3 fruit fly cellular contexts compared by ENCODE assay signal in genomic region chr3L:19561745-19562144, dm6.
A peak's percentile ranks its signal among the peaks of the same experiment; 100 is the strongest.
TF ChIP-seq lines count a peak whose summit lies in the region.

No protein-coding gene starts in this region.

TF ChIP-seq in whole organism, embryonic, 481 proteins besides CTCF, POLR2A, EP300 and RAD21 (continued from another document and continues in another):
- TF ChIP-seq Ada2b (GFP tag; IDR thresholded peaks at IDR 0.05; lab: Robert Waterston, UW) (0 out of 2 replicates have a peak, but pooled peaks have one; percentile 14), CG32532 (GFP tag; IDR thresholded peaks at IDR 0.05; lab: Robert Waterston, UW) (0 out of 2 replicates have a peak, but pooled peaks have one; percentile 28), Bteb2 (GFP tag; optimal IDR thresholded peaks at IDR 0.05; lab: Kevin White, UChicago) (peak; percentile 21), mam (GFP tag; optimal IDR thresholded peaks at IDR 0.05; lab: Kevin White, UChicago) (peak; percentile 32), so (GFP tag; IDR thresholded peaks at IDR 0.05; lab: Robert Waterston, UW) (no peak), Xbp1 (GFP tag; optimal IDR thresholded peaks at IDR 0.05; lab: Kevin White, UChicago) (no peak), phol (tag; optimal IDR thresholded peaks at IDR 0.05; lab: Kevin White, UChicago) (peak; percentile 19), grau (tag; optimal IDR thresholded peaks at IDR 0.05; lab: Kevin White, UChicago) (peak; percentile 61), CG8924 (tag; optimal IDR thresholded peaks at IDR 0.05; lab: Kevin White, UChicago) (peak; percentile 1), Rfx (GFP tag; IDR thresholded peaks at IDR 0.05; lab: Robert Waterston, UW) (0 out of 2 replicates have a peak, but pooled peaks have one; percentile 24), D19B (GFP tag; optimal IDR thresholded peaks at IDR 0.05; lab: Kevin White, UChicago) (peak; percentile 16), CG11247 (GFP tag; IDR thresholded peaks at IDR 0.05; lab: Robert Waterston, UW) (no peak), cwo (GFP tag; optimal IDR thresholded peaks at IDR 0.05; lab: Kevin White, UChicago) (peak; percentile 25), NK7.1 (GFP tag; optimal IDR thresholded peaks at IDR 0.05; lab: Kevin White, UChicago) (no peak), Hmx (GFP tag; optimal IDR thresholded peaks at IDR 0.05; lab: Kevin White, UChicago) (peak; percentile 51), CG7786 (GFP tag; optimal IDR thresholded peaks at IDR 0.05; lab: Kevin White, UChicago) (peak; percentile 0), Six4 (GFP tag; optimal IDR thresholded peaks at IDR 0.05; lab: Kevin White, UChicago) (no peak), CG11504 (tag; optimal IDR thresholded peaks at IDR 0.05; lab: Kevin White, UChicago) (peak; percentile 60), CG10147 (GFP tag; optimal IDR thresholded peaks at IDR 0.05; lab: Kevin White, UChicago) (peak; percentile 63), CG3995 (GFP tag; optimal IDR thresholded peaks at IDR 0.05; lab: Kevin White, UChicago) (peak; percentile 22), slbo (GFP tag; IDR thresholded peaks at IDR 0.05; lab: Robert Waterston, UW) (peak; percentile 23), CG33557 (GFP tag; optimal IDR thresholded peaks at IDR 0.05; lab: Kevin White, UChicago) (no peak), ind (GFP tag; optimal IDR thresholded peaks at IDR 0.05; lab: Kevin White, UChicago) (no peak), maf-S (GFP tag; optimal IDR thresholded peaks at IDR 0.05; lab: Kevin White, UChicago) (no peak), CG15269 (tag; optimal IDR thresholded peaks at IDR 0.05; lab: Kevin White, UChicago) (peak; percentile 25), al (GFP tag; IDR thresholded peaks at IDR 0.05; lab: Robert Waterston, UW) (peak; percentile 45), Hmr (GFP tag; optimal IDR thresholded peaks at IDR 0.05; lab: Kevin White, UChicago) (peak; percentile 53), TFAM (GFP tag; optimal IDR thresholded peaks at IDR 0.05; lab: Kevin White, UChicago) (no peak), pan (optimal IDR thresholded peaks at IDR 0.05; lab: Kevin White, UChicago) (no peak), pan (GFP tag; optimal IDR thresholded peaks at IDR 0.05 in 1 of 2, IDR thresholded peaks at IDR 0.05 in 1 of 2) (peak in 1 of 2 experiments; percentile 36), CG30403 (GFP tag; optimal IDR thresholded peaks at IDR 0.05; lab: Kevin White, UChicago) (peak; percentile 66), CG10979 (tag; optimal IDR thresholded peaks at IDR 0.05; lab: Kevin White, UChicago) (peak; percentile 6), exex (tag; optimal IDR thresholded peaks at IDR 0.05; lab: Kevin White, UChicago) (peak; percentile 9), lilli (GFP tag; optimal IDR thresholded peaks at IDR 0.05; lab: Kevin White, UChicago) (peak; percentile 52), CG11560 (tag; IDR thresholded peaks at IDR 0.05; lab: Robert Waterston, UW) (no peak), ssp (GFP tag; IDR thresholded peaks at IDR 0.05; lab: Robert Waterston, UW) (no peak), Usf (GFP tag; optimal IDR thresholded peaks at IDR 0.05; lab: Kevin White, UChicago) (peak; percentile 22), Sox102F (GFP tag; optimal IDR thresholded peaks at IDR 0.05; lab: Kevin White, UChicago) (peak; percentile 38), Dip3 (GFP tag; optimal IDR thresholded peaks at IDR 0.05; lab: Kevin White, UChicago) (peak; percentile 32), BtbVII (GFP tag; optimal IDR thresholded peaks at IDR 0.05; lab: Kevin White, UChicago) (peak; percentile 10), CG12391 (tag; optimal IDR thresholded peaks at IDR 0.05; lab: Kevin White, UChicago) (peak; percentile 22), scrt (GFP tag; optimal IDR thresholded peaks at IDR 0.05; lab: Kevin White, UChicago) (peak; percentile 33), CG2678 (tag; optimal IDR thresholded peaks at IDR 0.05; lab: Kevin White, UChicago) (peak; percentile 74), sqz (GFP tag; optimal IDR thresholded peaks at IDR 0.05; lab: Kevin White, UChicago) (peak; percentile 6)

TF ChIP-seq in whole organism, prepupa, 60 proteins besides CTCF, POLR2A, EP300 and RAD21 (continued from another document):
- TF ChIP-seq svp (GFP tag; lab: Kevin White, UChicago): peak; percentile 93
- peak; percentile 95 for TF ChIP-seq CG8119 (GFP tag; IDR thresholded peaks at IDR 0.05; lab: Robert Waterston, UW)
- TF ChIP-seq cyc (GFP tag; optimal IDR thresholded peaks at IDR 0.05; lab: Kevin White, UChicago): peak; percentile 42
- no peak for TF ChIP-seq fkh (GFP tag; optimal IDR thresholded peaks at IDR 0.05; lab: Kevin White, UChicago)
- TF ChIP-seq CG8319 (GFP tag; optimal IDR thresholded peaks at IDR 0.05; lab: Kevin White, UChicago): peak; percentile 67
- no peak for TF ChIP-seq Hr38 (GFP tag; optimal IDR thresholded peaks at IDR 0.05; lab: Kevin White, UChicago)
- TF ChIP-seq CG8632 (GFP tag; optimal IDR thresholded peaks at IDR 0.05; lab: Kevin White, UChicago): peak; percentile 87
- peak; percentile 81 for TF ChIP-seq lz (GFP tag; optimal IDR thresholded peaks at IDR 0.05; lab: Kevin White, UChicago)
- TF ChIP-seq fd85E (GFP tag; optimal IDR thresholded peaks at IDR 0.05; lab: Kevin White, UChicago): peak; percentile 55
- peak; percentile 64 for TF ChIP-seq Sox14 (GFP tag; optimal IDR thresholded peaks at IDR 0.05; lab: Kevin White, UChicago)
- peak; percentile 93 for TF ChIP-seq CG15336 (GFP tag; IDR thresholded peaks at IDR 0.05; lab: Robert Waterston, UW)
- TF ChIP-seq CG32006 (GFP tag; optimal IDR thresholded peaks at IDR 0.05; lab: Kevin White, UChicago): peak; percentile 86
- TF ChIP-seq dsx (GFP tag; optimal IDR thresholded peaks at IDR 0.05; lab: Kevin White, UChicago; ENCODE audit: poor library complexity, severe bottlenecking): peak; percentile 46
- TF ChIP-seq Hr4 (GFP tag; optimal IDR thresholded peaks at IDR 0.05; lab: Kevin White, UChicago): peak; percentile 88
- TF ChIP-seq esn (GFP tag; optimal IDR thresholded peaks at IDR 0.05; lab: Kevin White, UChicago): peak; percentile 90
- TF ChIP-seq CG31627 (GFP tag; optimal IDR thresholded peaks at IDR 0.05; lab: Kevin White, UChicago): peak; percentile 74
- peak; percentile 30 for TF ChIP-seq CG11902 (GFP tag; optimal IDR thresholded peaks at IDR 0.05; lab: Kevin White, UChicago)
- peak; percentile 8 for TF ChIP-seq Blimp-1 (GFP tag; optimal IDR thresholded peaks at IDR 0.05; lab: Kevin White, UChicago)
- TF ChIP-seq CG3032 (tag; optimal IDR thresholded peaks at IDR 0.05; lab: Kevin White, UChicago): peak; percentile 60
- peak; percentile 61 for TF ChIP-seq CG11294 (GFP tag; IDR thresholded peaks at IDR 0.05; lab: Robert Waterston, UW)
- peak; percentile 16 for TF ChIP-seq dac (GFP tag; optimal IDR thresholded peaks at IDR 0.05; lab: Kevin White, UChicago)
- TF ChIP-seq CG6276 (GFP tag; optimal IDR thresholded peaks at IDR 0.05; lab: Kevin White, UChicago): peak; percentile 94
- TF ChIP-seq CG10669 (GFP tag; optimal IDR thresholded peaks at IDR 0.05; lab: Kevin White, UChicago): peak; percentile 55
- peak; percentile 87 for TF ChIP-seq Eip75B (GFP tag; optimal IDR thresholded peaks at IDR 0.05; lab: Kevin White, UChicago)
- no peak for TF ChIP-seq CG9139 (GFP tag; optimal IDR thresholded peaks at IDR 0.05; lab: Kevin White, UChicago)
- TF ChIP-seq fd59A (GFP tag; optimal IDR thresholded peaks at IDR 0.05; lab: Kevin White, UChicago): peak; percentile 36
- peak; percentile 84 for TF ChIP-seq achi (GFP tag; optimal IDR thresholded peaks at IDR 0.05; lab: Kevin White, UChicago)
- TF ChIP-seq Smox (GFP tag; optimal IDR thresholded peaks at IDR 0.05; lab: Kevin White, UChicago): peak; percentile 85
- peak; percentile 86 for TF ChIP-seq pdm3 (GFP tag; optimal IDR thresholded peaks at IDR 0.05; lab: Kevin White, UChicago)
- TF ChIP-seq CG3919 (GFP tag; optimal IDR thresholded peaks at IDR 0.05; lab: Kevin White, UChicago): peak; percentile 77
- peak; percentile 88 for TF ChIP-seq net (GFP tag; optimal IDR thresholded peaks at IDR 0.05; lab: Kevin White, UChicago)
- peak; percentile 73 for TF ChIP-seq CG7368 (GFP tag; optimal IDR thresholded peaks at IDR 0.05; lab: Kevin White, UChicago)
- TF ChIP-seq ss (GFP tag; optimal IDR thresholded peaks at IDR 0.05; lab: Kevin White, UChicago): no peak
- TF ChIP-seq Gug (GFP tag; IDR thresholded peaks at IDR 0.05; lab: Robert Waterston, UW): peak; percentile 56
- no peak for TF ChIP-seq CG6854 (GFP tag; optimal IDR thresholded peaks at IDR 0.05; lab: Kevin White, UChicago)
- TF ChIP-seq CG10631 (GFP tag; optimal IDR thresholded peaks at IDR 0.05; lab: Kevin White, UChicago): peak; percentile 70
- TF ChIP-seq Ets21C (GFP tag; optimal IDR thresholded peaks at IDR 0.05; lab: Kevin White, UChicago): peak; percentile 69
TF ChIP-seq in whole organism, prepupa: peak in this region for 53.

TF ChIP-seq in whole organism, wandering third instar larva, 38 proteins besides CTCF, POLR2A, EP300 and RAD21 (continued from another document):
- TF ChIP-seq CG9705 (GFP tag; optimal IDR thresholded peaks at IDR 0.05; lab: Kevin White, UChicago): peak; percentile 26
- TF ChIP-seq sage (GFP tag; optimal IDR thresholded peaks at IDR 0.05; lab: Kevin White, UChicago): peak; percentile 44
- TF ChIP-seq pan (optimal IDR thresholded peaks at IDR 0.05; lab: Kevin White, UChicago): no peak
- TF ChIP-seq dl (GFP tag; optimal IDR thresholded peaks at IDR 0.05; lab: Kevin White, UChicago; ENCODE audit: insufficient read depth in 1 of 2, partially characterized antibody in 2 of 2): no peak
- peak; percentile 88 for TF ChIP-seq HLH106 (tag; optimal IDR thresholded peaks at IDR 0.05; lab: Kevin White, UChicago)
- TF ChIP-seq sv (GFP tag; optimal IDR thresholded peaks at IDR 0.05; lab: Kevin White, UChicago): no peak
